Worm (Caenorhabditis elegans) whole organism, L3 larva: ENCODE measurements around the gene orc-2.

ENCODE experiments used
- mdl-1 ChIP-seq: fragments of 150-350 bp; optimal IDR thresholded peaks from 2 replicates; lab custom pipeline; 2014; ENCODE audit warnings: missing biosample characterization, missing genetic modification characterization
- nfya-1 ChIP-seq: sonication (generic microtip); optimal IDR thresholded peaks from 2 replicates; lab custom pipeline; 2017; ENCODE audit warnings: missing genetic modification characterization, mild to moderate bottlenecking, missing compliant biosample characterization, antibody characterized with exemption, moderate library complexity; ENCODE audit not compliant: insufficient read depth
- nhr-43 ChIP-seq: sonication (generic microtip); optimal IDR thresholded peaks from 2 replicates; lab custom pipeline; 2016; ENCODE audit warnings: mild to moderate bottlenecking, missing genetic modification characterization, missing compliant biosample characterization; ENCODE audit not compliant: poor library complexity, severe bottlenecking

ce11 chrII:10914366-10914765 is 40.6 kb downstream of the orc-2 start, which contains the start of gene F44F4.15:
- no peak for TF ChIP-seq mdl-1
- TF ChIP-seq nfya-1 (tag; lab: Kevin White, UChicago) = no peak
- no peak for TF ChIP-seq nhr-43 (tag; lab: Kevin White, UChicago)
